Worm (Caenorhabditis elegans) whole organism, late embryonic: Measurements from ENCODE around the gene hrpa-2.

Source experiments
- C08G9.2 ChIP-seq: sonication (generic microtip); optimal IDR thresholded peaks from 2 replicates; lab custom pipeline; 2016; ENCODE audit warnings: mild to moderate bottlenecking, missing genetic modification characterization, moderate library complexity, missing compliant biosample characterization
- C38D4.7 ChIP-seq: fragments of 200-800 bp; sonication (Bioruptor generic); optimal IDR thresholded peaks from 2 replicates; lab custom pipeline; 2018; ENCODE audit warnings: mild to moderate bottlenecking, missing genetic modification characterization, moderate library complexity, missing compliant biosample characterization
- K02D7.2 ChIP-seq: sonication (generic microtip); optimal IDR thresholded peaks from 2 replicates; lab custom pipeline; 2017; ENCODE audit warnings: mild to moderate bottlenecking, missing genetic modification characterization, missing compliant biosample characterization
- K09A11.1 ChIP-seq: sonication (generic microtip); optimal IDR thresholded peaks from 2 replicates; lab custom pipeline; 2017; ENCODE audit warnings: antibody characterized with exemption, mild to moderate bottlenecking, missing genetic modification characterization, missing compliant biosample characterization; ENCODE audit not compliant: insufficient read depth
- T23F11.4 ChIP-seq: fragments of 200-800 bp; sonication (Bioruptor generic); optimal IDR thresholded peaks from 2 replicates; lab custom pipeline; 2018; ENCODE audit warnings: mild to moderate bottlenecking, missing genetic modification characterization, missing compliant biosample characterization
- Y22D7AL.16 ChIP-seq: sonication (generic microtip); optimal IDR thresholded peaks from 2 replicates; lab custom pipeline; 2016; ENCODE audit warnings: missing genetic modification characterization, missing compliant biosample characterization
- ceh-14 ChIP-seq: sonication (generic microtip); optimal IDR thresholded peaks from 2 replicates; lab custom pipeline; 2016; ENCODE audit warnings: missing genotype, missing genetic modification characterization, missing compliant biosample characterization
- ceh-18 ChIP-seq: sonication (generic microtip); optimal IDR thresholded peaks from 2 replicates; lab custom pipeline; 2016; ENCODE audit warnings: missing genetic modification characterization, missing compliant biosample characterization
- ceh-19 ChIP-seq: fragments of 200-800 bp; sonication (Bioruptor generic); optimal IDR thresholded peaks from 2 replicates; lab custom pipeline; 2018; ENCODE audit warnings: mild to moderate bottlenecking, missing genetic modification characterization, missing compliant biosample characterization
- ceh-24 ChIP-seq: sonication (generic microtip); optimal IDR thresholded peaks from 2 replicates; lab custom pipeline; 2016; ENCODE audit warnings: mild to moderate bottlenecking, missing genetic modification characterization, missing compliant biosample characterization
- ceh-30 ChIP-seq: fragments of 150-350 bp; optimal IDR thresholded peaks from 2 replicates; lab custom pipeline; 2014; ENCODE audit warnings: missing biosample characterization, missing genetic modification characterization
- ceh-45 ChIP-seq: fragments of 200-800 bp; sonication (Bioruptor generic); IDR thresholded peaks from 2 replicates; pipeline ENCODE4 v1.3.6; 2022; ENCODE audit warnings: missing genetic modification reagents, missing genetic modification characterization, missing compliant biosample characterization
- ceh-48 ChIP-seq: sonication (generic microtip); optimal IDR thresholded peaks from 2 replicates; lab custom pipeline; 2016; ENCODE audit warnings: missing genetic modification characterization, inconsistent platforms, missing compliant biosample characterization
- ceh-6 ChIP-seq: fragments of 200-800 bp; sonication (Bioruptor generic); optimal IDR thresholded peaks from 2 replicates; lab custom pipeline; 2018; ENCODE audit warnings: mild to moderate bottlenecking, missing genetic modification characterization, missing compliant biosample characterization
- ceh-9 ChIP-seq: sonication (generic microtip); optimal IDR thresholded peaks from 2 replicates; lab custom pipeline; 2016; ENCODE audit warnings: mild to moderate bottlenecking, missing genetic modification characterization, inconsistent platforms, missing compliant biosample characterization
- che-1 ChIP-seq: sonication (generic microtip); optimal IDR thresholded peaks from 2 replicates; lab custom pipeline; 2016; ENCODE audit warnings: mild to moderate bottlenecking, missing genetic modification characterization, missing compliant biosample characterization
- dmd-4 ChIP-seq: sonication (generic microtip); optimal IDR thresholded peaks from 2 replicates; lab custom pipeline; 2016; ENCODE audit warnings: borderline replicate concordance, missing genetic modification characterization, missing compliant biosample characterization
- dve-1 ChIP-seq: sonication (generic microtip); optimal IDR thresholded peaks from 2 replicates; lab custom pipeline; 2017; ENCODE audit warnings: antibody characterized with exemption, mild to moderate bottlenecking, missing genetic modification characterization, missing compliant biosample characterization
- elt-4 ChIP-seq: sonication (generic microtip); optimal IDR thresholded peaks from 2 replicates; lab custom pipeline; 2016; ENCODE audit warnings: missing genetic modification characterization, missing compliant biosample characterization
- ets-4 ChIP-seq: sonication (generic microtip); optimal IDR thresholded peaks from 2 replicates; lab custom pipeline; 2016; ENCODE audit warnings: missing genetic modification characterization, missing compliant biosample characterization
- eyg-1 ChIP-seq: sonication (generic microtip); optimal IDR thresholded peaks from 2 replicates; lab custom pipeline; 2016; ENCODE audit warnings: missing genotype, missing genetic modification characterization, missing compliant biosample characterization
- fax-1 ChIP-seq: sonication (generic microtip); optimal IDR thresholded peaks from 2 replicates; lab custom pipeline; 2016; ENCODE audit warnings: missing genotype, missing genetic modification characterization, missing compliant biosample characterization
- fkh-10 ChIP-seq: fragments of 150-350 bp; optimal IDR thresholded peaks from 2 replicates; lab custom pipeline; 2014; ENCODE audit warnings: missing biosample characterization, missing genetic modification reagents, missing genetic modification characterization
- fkh-6 ChIP-seq: sonication (generic microtip); optimal IDR thresholded peaks from 2 replicates; lab custom pipeline; 2016; ENCODE audit warnings: missing genetic modification characterization, missing compliant biosample characterization
- gmeb-2 ChIP-seq: sonication (generic microtip); optimal IDR thresholded peaks from 2 replicates; lab custom pipeline; 2016; ENCODE audit warnings: missing genetic modification characterization, inconsistent platforms, missing compliant biosample characterization
- hlh-13 ChIP-seq: fragments of 200-800 bp; sonication (Bioruptor generic); optimal IDR thresholded peaks from 2 replicates; lab custom pipeline; 2018; ENCODE audit warnings: mild to moderate bottlenecking, missing genetic modification characterization, missing compliant biosample characterization
- hlh-15 ChIP-seq: sonication (generic microtip); optimal IDR thresholded peaks from 2 replicates; lab custom pipeline; 2016; ENCODE audit warnings: missing genetic modification characterization, missing compliant biosample characterization
- hlh-6 ChIP-seq: sonication (generic microtip); optimal IDR thresholded peaks from 2 replicates; lab custom pipeline; 2016; ENCODE audit warnings: missing genotype, missing genetic modification characterization, missing compliant biosample characterization
- hlh-8 ChIP-seq: sonication (generic microtip); optimal IDR thresholded peaks from 2 replicates; lab custom pipeline; 2016; ENCODE audit warnings: missing genotype, missing genetic modification characterization, missing compliant biosample characterization
- lin-11 ChIP-seq: fragments of 200-800 bp; sonication (Bioruptor generic); optimal IDR thresholded peaks from 2 replicates; lab custom pipeline; 2018; ENCODE audit warnings: mild to moderate bottlenecking, missing genetic modification characterization, missing compliant biosample characterization
- mec-3 ChIP-seq: sonication (generic microtip); optimal IDR thresholded peaks from 2 replicates; lab custom pipeline; 2016; ENCODE audit warnings: borderline replicate concordance, missing genetic modification characterization, missing compliant biosample characterization
- nfya-1 ChIP-seq: sonication (generic microtip); optimal IDR thresholded peaks from 2 replicates; lab custom pipeline; 2017; ENCODE audit warnings: missing genetic modification characterization, mild to moderate bottlenecking, missing compliant biosample characterization, antibody characterized with exemption, moderate library complexity
- nhr-11 ChIP-seq: fragments of 150-350 bp; optimal IDR thresholded peaks from 2 replicates; lab custom pipeline; 2014; ENCODE audit warnings: missing biosample characterization, missing genetic modification characterization
- nhr-232 ChIP-seq: sonication (generic microtip); optimal IDR thresholded peaks from 2 replicates; lab custom pipeline; 2016; ENCODE audit warnings: missing genetic modification characterization, missing compliant biosample characterization
- npax-4 ChIP-seq: sonication (generic microtip); optimal IDR thresholded peaks from 2 replicates; lab custom pipeline; 2016; ENCODE audit warnings: missing genetic modification characterization, missing compliant biosample characterization
- odd-2 ChIP-seq: sonication (generic microtip); optimal IDR thresholded peaks from 2 replicates; lab custom pipeline; 2017; ENCODE audit warnings: antibody characterized with exemption, mild to moderate bottlenecking, missing genetic modification characterization, missing compliant biosample characterization
- pag-3 ChIP-seq: sonication (generic microtip); optimal IDR thresholded peaks from 2 replicates; lab custom pipeline; 2016; ENCODE audit warnings: missing compliant biosample characterization, missing genetic modification characterization, borderline replicate concordance
- pat-9 ChIP-seq: fragments of 200-800 bp; sonication (Bioruptor generic); optimal IDR thresholded peaks from 2 replicates; lab custom pipeline; 2018; ENCODE audit warnings: mild to moderate bottlenecking, missing genetic modification characterization, moderate library complexity, missing compliant biosample characterization
- pha-2 ChIP-seq: sonication (generic microtip); optimal IDR thresholded peaks from 2 replicates; lab custom pipeline; 2017; ENCODE audit warnings: mild to moderate bottlenecking, missing genetic modification characterization, missing compliant biosample characterization
- pha-4 ChIP-seq: fragments of 150-350 bp; optimal IDR thresholded peaks from 2 replicates; lab custom pipeline; 2018; ENCODE audit warnings: missing biosample characterization, missing genetic modification reagents, missing genetic modification characterization
- pqm-1 ChIP-seq: sonication (generic microtip); optimal IDR thresholded peaks from 2 replicates; lab custom pipeline; 2016; ENCODE audit warnings: missing genetic modification characterization, missing compliant biosample characterization
- ref-2 ChIP-seq: sonication (generic microtip); optimal IDR thresholded peaks from 2 replicates; lab custom pipeline; 2016; ENCODE audit warnings: missing genetic modification characterization, missing compliant biosample characterization
- sox-2 ChIP-seq: fragments of 200-800 bp; sonication (Bioruptor generic); IDR thresholded peaks from 2 replicates; pipeline ENCODE4 v1.3.6; 2022; ENCODE audit warnings: missing genetic modification reagents, missing genetic modification characterization, missing compliant biosample characterization
- sox-4 ChIP-seq: sonication (generic microtip); optimal IDR thresholded peaks from 2 replicates; lab custom pipeline; 2017; ENCODE audit warnings: mild to moderate bottlenecking, missing genetic modification characterization, inconsistent platforms, missing compliant biosample characterization
- syd-9 ChIP-seq: sonication (generic microtip); optimal IDR thresholded peaks from 2 replicates; lab custom pipeline; 2016; ENCODE audit warnings: mild to moderate bottlenecking, missing genetic modification characterization, moderate library complexity, missing compliant biosample characterization
- unc-42 ChIP-seq: sonication (generic microtip); optimal IDR thresholded peaks from 2 replicates; lab custom pipeline; 2016; ENCODE audit warnings: missing genotype, missing genetic modification characterization, missing compliant biosample characterization
- unc-55 ChIP-seq: sonication (generic microtip); optimal IDR thresholded peaks from 2 replicates; lab custom pipeline; 2017; ENCODE audit warnings: missing biosample characterization, missing genetic modification reagents, missing genetic modification characterization
- unc-86 ChIP-seq: sonication (generic microtip); optimal IDR thresholded peaks from 2 replicates; lab custom pipeline; 2016; ENCODE audit warnings: missing genetic modification characterization, missing compliant biosample characterization
- zip-5 ChIP-seq: sonication (generic microtip); optimal IDR thresholded peaks from 2 replicates; lab custom pipeline; 2016; ENCODE audit warnings: missing genetic modification characterization, missing compliant biosample characterization
- ztf-16 ChIP-seq: sonication (generic microtip); optimal IDR thresholded peaks from 2 replicates; lab custom pipeline; 2017; ENCODE audit warnings: missing genetic modification characterization, missing compliant biosample characterization

The hrpa-2 gene

DNA sequence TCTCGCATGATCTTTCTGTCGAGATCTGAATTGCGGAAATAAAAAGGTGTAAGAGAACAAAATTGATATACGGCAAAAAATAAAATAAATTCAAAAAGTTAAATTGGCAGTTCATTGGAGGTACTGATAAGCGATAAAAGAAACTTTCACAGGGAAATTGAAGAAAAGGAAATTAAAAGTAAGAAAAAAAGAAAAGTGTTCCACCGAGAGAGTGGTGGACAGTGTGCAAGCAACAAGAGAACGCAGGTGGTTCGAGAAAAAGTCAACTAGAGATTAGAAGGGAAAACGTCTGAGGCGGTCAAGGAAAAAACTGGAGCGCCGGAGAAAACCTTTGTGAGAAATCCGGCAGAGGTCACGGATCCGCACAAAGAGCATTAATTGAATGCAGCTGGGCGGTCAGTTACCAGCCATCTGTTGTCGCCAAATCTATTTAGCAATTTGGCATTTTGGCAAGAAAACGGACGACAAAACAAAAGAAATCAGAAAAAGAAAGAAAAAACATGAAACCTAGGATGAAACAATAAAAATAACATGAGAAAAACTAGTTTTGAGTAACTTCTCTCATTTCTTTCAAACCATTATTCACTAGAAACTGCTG is 27.3 kb downstream of the hrpa-2 start, which contains the start of gene mtm-5:
Gene mtm-5 (minus strand): TSS at position 27 of the 598 bp plus-strand sequence.
- TF ChIP-seq unc-42 (tag; lab: Kevin White, UChicago) = peak; percentile 33
- no peak for TF ChIP-seq K09A11.1 (tag; lab: Kevin White, UChicago)
- TF ChIP-seq sox-2 = peak; percentile 1; the same call in 1 of the 2 replicates

ce11 chrX:5244041-5244440 is 27.9 kb downstream of the hrpa-2 start, which contains the start of gene Y34B4A.7:
Gene Y34B4A.7, plus strand, starts transcription at chrX:5244337.
- TF ChIP-seq unc-42 (tag; lab: Kevin White, UChicago) = peak; percentile 32
- TF ChIP-seq pha-4 (tag; lab: Kevin White, UChicago) = no peak
- TF ChIP-seq dve-1 (tag; lab: Kevin White, UChicago) = no peak
- TF ChIP-seq ets-4 (tag; lab: Kevin White, UChicago) = no peak
- no peak for TF ChIP-seq ztf-16
- no peak for TF ChIP-seq pag-3 (tag; lab: Kevin White, UChicago)
- TF ChIP-seq lin-11 = no peak
- TF ChIP-seq K09A11.1 (tag; lab: Kevin White, UChicago) = no peak
- no peak for TF ChIP-seq hlh-15 (tag; lab: Kevin White, UChicago)
- no peak for TF ChIP-seq ceh-48 (tag; lab: Kevin White, UChicago)
- no peak for TF ChIP-seq ceh-19 (GFP tag; lab: Kevin White, UChicago)
- no peak for TF ChIP-seq pat-9
- TF ChIP-seq fkh-10 = no peak
- TF ChIP-seq ceh-14 (tag; lab: Kevin White, UChicago) = no peak
- TF ChIP-seq ceh-9 = no peak
- no peak for TF ChIP-seq C08G9.2
- peak; percentile 6 for TF ChIP-seq ref-2 (tag; lab: Kevin White, UChicago)
- no peak for TF ChIP-seq mec-3 (tag; lab: Kevin White, UChicago)
- no peak for TF ChIP-seq npax-4 (tag; lab: Kevin White, UChicago)
- no peak for TF ChIP-seq hlh-13 (GFP tag; lab: Kevin White, UChicago)
- TF ChIP-seq pha-2 (tag; lab: Kevin White, UChicago) = no peak
- TF ChIP-seq ceh-24 (tag; lab: Kevin White, UChicago) = no peak
- TF ChIP-seq syd-9 (tag; lab: Kevin White, UChicago) = no peak
- TF ChIP-seq pqm-1 (tag; lab: Kevin White, UChicago) = no peak
- TF ChIP-seq K02D7.2 (tag; lab: Kevin White, UChicago) = no peak
- TF ChIP-seq zip-5 (tag; lab: Kevin White, UChicago) = no peak
- TF ChIP-seq che-1 (tag; lab: Kevin White, UChicago) = no peak
- TF ChIP-seq fkh-6 = no peak
- TF ChIP-seq nhr-232 = no peak
- TF ChIP-seq unc-86 (tag; lab: Kevin White, UChicago) = no peak
- TF ChIP-seq gmeb-2 = no peak
- TF ChIP-seq dmd-4 = no peak
- TF ChIP-seq unc-55 (GFP tag; lab: Kevin White, UChicago) = peak; percentile 60
- TF ChIP-seq sox-4 (tag; lab: Kevin White, UChicago) = no peak
- no peak for TF ChIP-seq ceh-18 (tag; lab: Kevin White, UChicago)
- no peak for TF ChIP-seq ceh-6 (GFP tag; lab: Kevin White, UChicago)
- TF ChIP-seq odd-2 (tag; lab: Kevin White, UChicago) = no peak
- TF ChIP-seq elt-4 (tag; lab: Kevin White, UChicago) = no peak
- TF ChIP-seq ceh-30 (tag; lab: Kevin White, UChicago) = no peak
- TF ChIP-seq hlh-8 (tag; lab: Kevin White, UChicago) = no peak
- no peak for TF ChIP-seq eyg-1 (tag; lab: Kevin White, UChicago)
- TF ChIP-seq T23F11.4 (GFP tag; lab: Kevin White, UChicago) = no peak
- TF ChIP-seq nhr-11 (tag; lab: Kevin White, UChicago) = no peak
- TF ChIP-seq C38D4.7 = no peak
- no peak for TF ChIP-seq hlh-6 (tag; lab: Kevin White, UChicago)
- no peak for TF ChIP-seq ceh-45 (GFP tag; lab: Robert Waterston, UW)
- TF ChIP-seq Y22D7AL.16 = no peak
- TF ChIP-seq fax-1 (tag; lab: Kevin White, UChicago) = no peak
- peak; percentile 53 for TF ChIP-seq nfya-1 (tag; lab: Kevin White, UChicago)
